Worm (Caenorhabditis elegans): Measurements from ENCODE around the gene C07B5.3.

DNA sequence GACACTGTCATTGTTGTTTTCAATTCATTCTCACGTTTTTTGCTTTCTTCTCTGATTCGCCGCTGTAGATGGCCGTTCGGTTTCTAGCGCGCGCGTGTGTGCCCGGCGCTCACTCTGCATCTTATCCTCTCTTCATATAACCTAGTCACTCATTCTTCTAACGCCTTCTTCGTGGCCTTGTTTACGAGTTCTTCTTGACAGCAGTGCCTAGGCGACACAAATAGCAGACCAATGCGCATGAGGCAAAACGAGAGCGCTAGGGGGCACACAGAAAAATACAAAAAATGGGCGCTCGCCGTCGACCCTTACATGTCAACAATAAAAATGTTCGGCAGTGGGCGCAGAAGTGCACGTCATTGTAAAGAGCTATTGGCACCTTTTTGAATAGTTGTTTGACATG, 28.1 kb upstream of the C07B5.3 start:
- TF ChIP-seq T22C8.4 (GFP tag; IDR thresholded peaks at IDR 0.05) (no peak), ref-1 (GFP tag; conservative IDR thresholded peaks at IDR 0.05) (no peak), klf-2 (GFP tag; conservative IDR thresholded peaks at IDR 0.05) (no peak), ztf-23 (GFP tag; IDR thresholded peaks at IDR 0.05) (no peak), med-1 (GFP tag; optimal IDR thresholded peaks at IDR 0.05; ENCODE audit: insufficient read depth) (no peak), flt-1 (GFP tag; IDR thresholded peaks at IDR 0.05) (no peak), tab-1 (GFP tag; IDR thresholded peaks at IDR 0.05) (no peak), cog-1 (tag; optimal IDR thresholded peaks at IDR 0.05) (no peak), ztf-29 (GFP tag; IDR thresholded peaks at IDR 0.05) (no peak)
